Fruit fly (Drosophila melanogaster) whole organism, embryonic: Measurements from ENCODE around the gene CG32248.

Experiments used
- Atf3 ChIP-seq: fragments of 200-800 bp; sonication (Bioruptor generic); optimal IDR thresholded peaks from 3 replicates; lab custom pipeline; 2016; ENCODE audit warnings: missing biosample characterization, missing genetic modification characterization
- B-H2 ChIP-seq: fragments of 200-800 bp; sonication (Bioruptor generic); optimal IDR thresholded peaks from 2 replicates; lab custom pipeline; 2018; ENCODE audit warnings: missing biosample characterization, mild to moderate bottlenecking, missing genetic modification characterization
- CG10431 ChIP-seq: fragments of 200-800 bp; sonication (Bioruptor generic); optimal IDR thresholded peaks from 3 replicates; lab custom pipeline; 2018; ENCODE audit warnings: missing biosample characterization, mild to moderate bottlenecking, missing genetic modification characterization
- CG10654 ChIP-seq: fragments of 200-800 bp; sonication (Bioruptor generic); optimal IDR thresholded peaks from 2 replicates; lab custom pipeline; 2016; ENCODE audit warnings: missing biosample characterization, missing genetic modification characterization
- CG11398 ChIP-seq: fragments of 200-800 bp; sonication (Bioruptor generic); optimal IDR thresholded peaks from 2 replicates; lab custom pipeline; 2016; ENCODE audit warnings: missing biosample characterization, missing genetic modification characterization
- CG12391 ChIP-seq: fragments of 200-800 bp; sonication (Bioruptor generic); optimal IDR thresholded peaks from 3 replicates; lab custom pipeline; 2018; ENCODE audit warnings: missing biosample characterization, mild to moderate bottlenecking, missing genetic modification characterization, moderate library complexity
- CG14050 ChIP-seq: fragments of 200-800 bp; sonication (Bioruptor generic); IDR thresholded peaks from 3 replicates; pipeline ENCODE4 v1.3.6; 2022; ENCODE audit warnings: missing biosample characterization, missing genetic modification characterization
- CG1603 ChIP-seq: fragments of 200-800 bp; sonication (Bioruptor generic); optimal IDR thresholded peaks from 2 replicates; lab custom pipeline; 2019; ENCODE audit warnings: missing biosample characterization, mild to moderate bottlenecking, missing genetic modification characterization, moderate library complexity
- CG17829 ChIP-seq: fragments of 200-800 bp; optimal IDR thresholded peaks from 2 replicates; lab custom pipeline; 2019; ENCODE audit warnings: missing biosample characterization, mild to moderate bottlenecking, missing genetic modification characterization, moderate library complexity
- CG2116 ChIP-seq: fragments of 200-800 bp; sonication (Bioruptor generic); optimal IDR thresholded peaks from 3 replicates; lab custom pipeline; 2018; ENCODE audit warnings: missing biosample characterization, mild to moderate bottlenecking, missing genetic modification characterization
- CG2875 ChIP-seq: fragments of 200-800 bp; sonication (Bioruptor generic); optimal IDR thresholded peaks from 2 replicates; lab custom pipeline; 2017; ENCODE audit warnings: missing biosample characterization, mild to moderate bottlenecking, missing genetic modification characterization, missing genetic modification reagents
- CG2889 ChIP-seq: fragments of 200-800 bp; sonication (Bioruptor generic); IDR thresholded peaks from 3 replicates; pipeline ENCODE4 v1.3.6; 2022; ENCODE audit warnings: missing biosample characterization, missing genetic modification characterization
- CG42726 ChIP-seq: fragments of 200-800 bp; sonication (Bioruptor generic); IDR thresholded peaks from 2 replicates; pipeline ENCODE4 v1.3.6; 2022; ENCODE audit warnings: missing biosample characterization, missing genetic modification characterization; ENCODE audit not compliant: partially characterized antibody
- CG6683 ChIP-seq: fragments of 200-800 bp; sonication (Bioruptor generic); optimal IDR thresholded peaks from 2 replicates; lab custom pipeline; 2017; ENCODE audit warnings: missing biosample characterization, mild to moderate bottlenecking, missing genetic modification characterization, missing genetic modification reagents
- CG9609 ChIP-seq: fragments of 200-800 bp; sonication (Bioruptor generic); optimal IDR thresholded peaks from 3 replicates; lab custom pipeline; 2016; ENCODE audit warnings: missing biosample characterization, missing genetic modification characterization
- CG9876 ChIP-seq: fragments of 200-800 bp; sonication (Bioruptor generic); optimal IDR thresholded peaks from 2 replicates; lab custom pipeline; 2016; ENCODE audit warnings: missing biosample characterization, missing genetic modification characterization
- Camta ChIP-seq: fragments of 200-800 bp; sonication (Bioruptor generic); optimal IDR thresholded peaks from 2 replicates; lab custom pipeline; 2016; ENCODE audit warnings: missing biosample characterization, missing genetic modification characterization
- CrebB ChIP-seq: fragments of 200-800 bp; sonication (Bioruptor generic); optimal IDR thresholded peaks from 3 replicates; lab custom pipeline; 2018; ENCODE audit warnings: missing biosample characterization, mild to moderate bottlenecking, missing genetic modification characterization
- D19A ChIP-seq: fragments of 200-800 bp; optimal IDR thresholded peaks from 3 replicates; lab custom pipeline; 2019; ENCODE audit warnings: missing biosample characterization, mild to moderate bottlenecking, missing genetic modification characterization, moderate library complexity
- ERR ChIP-seq: fragments of 200-800 bp; sonication (Bioruptor generic); optimal IDR thresholded peaks from 2 replicates; lab custom pipeline; 2016; ENCODE audit warnings: missing biosample characterization, missing genetic modification characterization
- Eip74EF ChIP-seq, 2 experiments: fragments of 200-800 bp in 1 of 2; fragments of >200 bp in 1 of 2; sonication (Bioruptor generic) in 1 of 2; optimal IDR thresholded peaks; 2 replicates each; lab custom pipeline; 2017 to 2019; ENCODE audit warnings: missing biosample characterization in 2 of 2, missing genetic modification characterization in 2 of 2, mild to moderate bottlenecking in 1 of 2, moderate library complexity in 1 of 2
- Elba2 ChIP-seq: fragments of 200-800 bp; sonication (Bioruptor generic); optimal IDR thresholded peaks from 3 replicates; lab custom pipeline; 2016; ENCODE audit warnings: missing biosample characterization, missing genetic modification characterization
- Fer3 ChIP-seq: fragments of 200-800 bp; sonication (Bioruptor generic); optimal IDR thresholded peaks from 2 replicates; lab custom pipeline; 2018; ENCODE audit warnings: missing biosample characterization, mild to moderate bottlenecking, missing genetic modification characterization, moderate library complexity
- GATAe ChIP-seq: fragments of 200-800 bp; sonication (Bioruptor generic); conservative IDR thresholded peaks from 2 replicates; pipeline ENCODE4 v1.3.6; 2022; ENCODE audit warnings: missing biosample characterization, missing genetic modification characterization
- HLH4C ChIP-seq: fragments of 200-800 bp; sonication (Bioruptor generic); IDR thresholded peaks from 3 replicates; pipeline ENCODE4 v1.3.6; 2022; ENCODE audit warnings: missing biosample characterization, missing genetic modification characterization; ENCODE audit not compliant: partially characterized antibody
- HmgZ ChIP-seq: fragments of 200-800 bp; sonication (Bioruptor generic); optimal IDR thresholded peaks from 2 replicates; lab custom pipeline; 2018; ENCODE audit warnings: missing biosample characterization, mild to moderate bottlenecking, missing genetic modification characterization
- Lim3 ChIP-seq: fragments of 200-800 bp; sonication (Bioruptor generic); IDR thresholded peaks from 2 replicates; pipeline ENCODE4 v1.3.6; 2022; ENCODE audit warnings: missing biosample characterization, missing genetic modification characterization
- Pdp1 ChIP-seq, 2 experiments: fragments of 200-800 bp; sonication (Bioruptor generic); optimal IDR thresholded peaks; 3 replicates each; lab custom pipeline; 2016; ENCODE audit warnings: missing biosample characterization in 2 of 2, missing genetic modification characterization in 2 of 2, mild to moderate bottlenecking in 1 of 2, moderate library complexity in 1 of 2
- Scr ChIP-seq: fragments of 200-800 bp; sonication (Bioruptor generic); IDR thresholded peaks from 2 replicates; pipeline ENCODE4 v1.3.6; 2022; ENCODE audit warnings: missing biosample characterization, missing genetic modification characterization; ENCODE audit not compliant: partially characterized antibody
- Side ChIP-seq: fragments of 200-800 bp; sonication (Bioruptor generic); optimal IDR thresholded peaks from 2 replicates; lab custom pipeline; 2016; ENCODE audit warnings: missing biosample characterization, missing genetic modification characterization
- Sox100B ChIP-seq: fragments of 200-800 bp; sonication (Bioruptor generic); optimal IDR thresholded peaks from 3 replicates; lab custom pipeline; 2018; ENCODE audit warnings: missing biosample characterization, mild to moderate bottlenecking, missing genetic modification characterization
- Sry-β ChIP-seq: fragments of 200-800 bp; sonication (Bioruptor generic); optimal IDR thresholded peaks from 2 replicates; lab custom pipeline; 2018; ENCODE audit warnings: missing biosample characterization, mild to moderate bottlenecking, missing genetic modification characterization, moderate library complexity
- YL-1 ChIP-seq: fragments of 200-800 bp; sonication (Bioruptor generic); optimal IDR thresholded peaks from 3 replicates; lab custom pipeline; 2017; ENCODE audit warnings: missing biosample characterization, mild to moderate bottlenecking, missing genetic modification characterization
- ac ChIP-seq: fragments of 200-800 bp; sonication (Bioruptor generic); optimal IDR thresholded peaks from 3 replicates; lab custom pipeline; 2017; ENCODE audit warnings: missing biosample characterization, mild to moderate bottlenecking, missing genetic modification characterization
- aop ChIP-seq: fragments of 200-800 bp; sonication (Bioruptor generic); IDR thresholded peaks from 2 replicates; pipeline ENCODE4 v1.3.6; 2022; ENCODE audit warnings: missing biosample characterization, missing genetic modification characterization
- ci ChIP-seq: fragments of 200-800 bp; sonication (Bioruptor generic); IDR thresholded peaks from 3 replicates; pipeline ENCODE4 v1.3.6; 2022; ENCODE audit warnings: missing biosample characterization, missing genetic modification characterization
- cwo ChIP-seq: fragments of 200-800 bp; sonication (Bioruptor generic); optimal IDR thresholded peaks from 3 replicates; lab custom pipeline; 2017; ENCODE audit warnings: missing biosample characterization, missing genetic modification characterization, mild to moderate bottlenecking, moderate library complexity, missing genetic modification reagents
- dan ChIP-seq: fragments of 200-800 bp; sonication (Bioruptor generic); IDR thresholded peaks from 2 replicates; pipeline ENCODE4 v1.3.6; 2022; ENCODE audit warnings: missing biosample characterization, missing genetic modification characterization
- dmrt11E ChIP-seq: fragments of 200-800 bp; sonication (Bioruptor generic); optimal IDR thresholded peaks from 3 replicates; lab custom pipeline; 2018; ENCODE audit warnings: missing biosample characterization, mild to moderate bottlenecking, missing genetic modification characterization, moderate library complexity
- fru ChIP-seq: fragments of >200 bp; optimal IDR thresholded peaks from 2 replicates; lab custom pipeline; 2017
- gfzf ChIP-seq: fragments of 200-800 bp; sonication (Bioruptor generic); optimal IDR thresholded peaks from 2 replicates; lab custom pipeline; 2016; ENCODE audit warnings: missing biosample characterization, mild to moderate bottlenecking, missing genetic modification characterization, moderate library complexity
- grn ChIP-seq: fragments of 200-800 bp; sonication (Bioruptor generic); optimal IDR thresholded peaks from 3 replicates; lab custom pipeline; 2017; ENCODE audit warnings: missing biosample characterization, missing genetic modification characterization
- hkb ChIP-seq, 2 experiments: fragments of 200-800 bp in 1 of 2; fragments of >200 bp in 1 of 2; sonication (Bioruptor generic) in 1 of 2; IDR thresholded peaks in 1 of 2; optimal IDR thresholded peaks in 1 of 2; 2 replicates each; pipeline versions ENCODE4 v1.3.6 to Lab custom; 2017 to 2022; ENCODE audit warnings: missing biosample characterization in 1 of 2, missing genetic modification characterization in 1 of 2
- maf-S ChIP-seq: fragments of 200-800 bp; sonication (Bioruptor generic); optimal IDR thresholded peaks from 2 replicates; lab custom pipeline; 2016; ENCODE audit warnings: missing biosample characterization, missing genetic modification characterization
- mirr ChIP-seq: fragments of 200-800 bp; sonication (Bioruptor generic); optimal IDR thresholded peaks from 3 replicates; lab custom pipeline; 2018; ENCODE audit warnings: missing biosample characterization, mild to moderate bottlenecking, missing genetic modification characterization
- pfk ChIP-seq: fragments of 200-800 bp; sonication (Bioruptor generic); optimal IDR thresholded peaks from 2 replicates; lab custom pipeline; 2018; ENCODE audit warnings: missing biosample characterization, mild to moderate bottlenecking, missing genetic modification characterization, moderate library complexity
- sr ChIP-seq: fragments of 200-800 bp; sonication (Bioruptor generic); IDR thresholded peaks from 3 replicates; pipeline ENCODE4 v1.3.6; 2022; ENCODE audit warnings: missing biosample characterization, missing genetic modification characterization
- tna ChIP-seq: fragments of 200-800 bp; sonication (Bioruptor generic); IDR thresholded peaks from 2 replicates; pipeline ENCODE4 v1.3.6; 2022; ENCODE audit warnings: missing biosample characterization, missing genetic modification characterization; ENCODE audit not compliant: partially characterized antibody
- twi ChIP-seq: fragments of 200-800 bp; optimal IDR thresholded peaks from 2 replicates; lab custom pipeline; 2019; ENCODE audit warnings: missing biosample characterization, mild to moderate bottlenecking, missing genetic modification characterization, moderate library complexity
- vvl ChIP-seq: fragments of 200-800 bp; sonication (Bioruptor generic); IDR thresholded peaks from 2 replicates; pipeline ENCODE4 v1.3.6; 2022; ENCODE audit warnings: missing biosample characterization, missing genetic modification characterization

CG32248 gene

DNA sequence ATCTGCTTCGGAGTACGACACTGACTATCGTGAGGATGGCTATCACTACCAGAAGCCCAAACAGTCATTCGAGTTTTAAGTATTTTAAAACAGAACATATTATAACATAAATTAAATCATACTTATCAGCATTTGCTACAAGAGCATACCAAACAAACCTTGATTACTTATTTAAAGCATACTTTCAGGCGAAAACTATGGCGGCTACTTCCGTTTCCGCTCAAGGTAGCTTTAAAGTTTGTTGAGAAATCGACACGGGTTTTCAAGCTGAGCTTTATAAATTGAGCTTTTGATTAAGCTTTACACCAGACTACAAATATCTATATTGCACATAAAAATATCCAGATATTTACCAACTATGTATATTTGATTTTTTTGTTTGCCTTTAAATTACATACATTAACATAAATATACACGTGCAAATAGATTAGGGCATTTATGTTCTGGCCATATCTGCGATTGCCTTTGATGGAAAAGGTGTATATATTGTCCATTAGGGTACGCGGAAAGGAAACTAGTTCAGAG lies 3.5 kb downstream of the CG32248 start (continued):
- peak; percentile 87 for TF ChIP-seq CG6683
- TF ChIP-seq Sry-β (GFP tag; lab: Kevin White, UChicago), result peak; percentile 67
- peak; percentile 70 for TF ChIP-seq cwo
- peak; percentile 71 for TF ChIP-seq grn (GFP tag; lab: Kevin White, UChicago)
- TF ChIP-seq CG12391 (tag; lab: Kevin White, UChicago), result peak; percentile 86
- peak; percentile 39 to 66 for TF ChIP-seq Pdp1 (GFP tag; optimal IDR thresholded peaks at IDR 0.05; lab: Kevin White, UChicago)
- peak; percentile 87 for TF ChIP-seq Fer3 (tag; lab: Kevin White, UChicago)
- peak; percentile 82 for TF ChIP-seq HmgZ (tag; lab: Kevin White, UChicago)
- TF ChIP-seq Atf3 (GFP tag; lab: Kevin White, UChicago), result peak; percentile 50
- no peak for TF ChIP-seq HLH4C
- peak; percentile 79 for TF ChIP-seq pfk
- peak; percentile 84 for TF ChIP-seq CG10431 (GFP tag; lab: Kevin White, UChicago)
- no peak for TF ChIP-seq CG17829 (tag; lab: Kevin White, UChicago)
- peak; percentile 95 for TF ChIP-seq CrebB (tag; lab: Kevin White, UChicago)
- TF ChIP-seq D19A, result no peak
- peak; percentile 89 for TF ChIP-seq vvl
- no peak for TF ChIP-seq CG42726
- peak; percentile 84 for TF ChIP-seq Sox100B
- no peak for TF ChIP-seq Scr (GFP tag; lab: Robert Waterston, UW)
- peak; percentile 87 for TF ChIP-seq CG2875 (GFP tag; lab: Kevin White, UChicago)
- TF ChIP-seq CG1603, result peak; percentile 77
- no peak for TF ChIP-seq ac (GFP tag; lab: Kevin White, UChicago)
- peak; percentile 74 for TF ChIP-seq CG11398
- no peak for TF ChIP-seq CG2889 (GFP tag; lab: Robert Waterston, UW)
- TF ChIP-seq B-H2 (GFP tag; lab: Kevin White, UChicago), result peak; percentile 92
- TF ChIP-seq CG10654 (GFP tag; lab: Kevin White, UChicago), result peak; percentile 74
- no peak for TF ChIP-seq Lim3 (GFP tag; lab: Robert Waterston, UW)
- no peak for TF ChIP-seq GATAe (GFP tag; lab: Robert Waterston, UW)
- no peak for TF ChIP-seq hkb (optimal IDR thresholded peaks at IDR 0.05; lab: Kevin White, UChicago)
- TF ChIP-seq hkb (GFP tag; IDR thresholded peaks at IDR 0.05; lab: Robert Waterston, UW), result peak; percentile 92
- peak; percentile 98 for TF ChIP-seq ci
- no peak for TF ChIP-seq maf-S (GFP tag; lab: Kevin White, UChicago)
- TF ChIP-seq YL-1 (GFP tag; lab: Kevin White, UChicago), result peak; percentile 89
- no peak for TF ChIP-seq gfzf (GFP tag; lab: Kevin White, UChicago)
- no peak for TF ChIP-seq twi (tag; lab: Kevin White, UChicago)
- peak in 1 of 2 experiments; percentile 82 for TF ChIP-seq Eip74EF (GFP tag; optimal IDR thresholded peaks at IDR 0.05; lab: Kevin White, UChicago)
- TF ChIP-seq Side, result peak; percentile 74
- peak; percentile 80 for TF ChIP-seq sr
- no peak for TF ChIP-seq dan (GFP tag; lab: Robert Waterston, UW)
- peak; percentile 63 for TF ChIP-seq CG14050 (GFP tag; lab: Robert Waterston, UW)
- TF ChIP-seq CG9876 (GFP tag; lab: Kevin White, UChicago), result peak; percentile 40
- peak; percentile 29 for TF ChIP-seq CG9609
- peak; percentile 79 for TF ChIP-seq Camta (GFP tag; lab: Kevin White, UChicago)
- peak; percentile 82 for TF ChIP-seq CG2116 (GFP tag; lab: Kevin White, UChicago)
- peak; percentile 96 for TF ChIP-seq mirr (GFP tag; lab: Kevin White, UChicago)
- TF ChIP-seq aop (GFP tag; lab: Robert Waterston, UW), result no peak
- no peak for TF ChIP-seq tna (GFP tag; lab: Robert Waterston, UW)
- no peak for TF ChIP-seq fru (lab: Kevin White, UChicago)
- no peak for TF ChIP-seq Elba2
- TF ChIP-seq ERR, result no peak
- TF ChIP-seq dmrt11E (tag; lab: Kevin White, UChicago), result peak; percentile 37
